Fruit fly (Drosophila melanogaster): ENCODE data around the gene CG42394.

DNA sequence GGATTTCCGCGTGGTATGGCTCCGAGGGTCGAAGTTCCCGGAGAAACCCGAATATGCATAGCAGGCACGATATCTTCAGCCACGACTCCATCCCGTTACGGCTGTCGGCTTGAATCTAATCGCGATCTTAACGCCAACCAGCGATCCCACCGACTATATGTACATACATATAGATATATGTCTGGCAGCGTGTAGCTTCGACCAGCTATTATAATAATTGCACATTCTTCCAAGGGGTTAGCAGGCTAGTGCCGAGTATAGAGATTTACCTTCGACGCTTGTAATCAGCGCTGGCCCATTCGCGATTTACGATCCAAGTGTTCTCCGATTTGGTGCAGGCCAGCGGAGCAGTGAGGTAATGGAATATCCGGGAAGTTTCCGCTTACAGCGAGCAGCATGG lies 10.1 kb downstream of the CG42394 start, which contains the start of gene CG14694:
- no peak for TF ChIP-seq CG8478 (optimal IDR thresholded peaks at IDR 0.05)
- no peak for TF ChIP-seq CTCF (optimal IDR thresholded peaks at IDR 0.05)
